Worm (Caenorhabditis elegans) whole organism, mixed stage, embryonic: ENCODE data around the gene ttc-4.
A peak's percentile ranks its signal among the peaks of the same experiment; 100 is the strongest.

Source experiments
- M03D4.4 ChIP-seq: sonication (generic microtip); optimal IDR thresholded peaks from 2 replicates; lab custom pipeline; 2017; ENCODE audit warnings: mild to moderate bottlenecking, missing genetic modification characterization, missing compliant biosample characterization
- bed-3 ChIP-seq: fragments of 200-800 bp; sonication (Bioruptor generic); optimal IDR thresholded peaks from 3 replicates; lab custom pipeline; 2018; ENCODE audit warnings: mild to moderate bottlenecking, missing genetic modification characterization, moderate library complexity, missing compliant biosample characterization
- blmp-1 ChIP-seq: fragments of 150-350 bp; optimal IDR thresholded peaks from 2 replicates; lab custom pipeline; 2014; ENCODE audit warnings: missing biosample characterization, missing genetic modification characterization
- ceh-39 ChIP-seq: fragments of 150-350 bp; optimal IDR thresholded peaks from 2 replicates; lab custom pipeline; 2014; ENCODE audit warnings: missing biosample characterization, missing genetic modification characterization
- ceh-43 ChIP-seq: fragments of 200-800 bp; sonication (Bioruptor generic); optimal IDR thresholded peaks from 2 replicates; lab custom pipeline; 2018; ENCODE audit warnings: mild to moderate bottlenecking, missing genetic modification characterization, moderate library complexity, missing compliant biosample characterization
- ceh-83 ChIP-seq: fragments of 200-800 bp; sonication (Bioruptor generic); optimal IDR thresholded peaks from 2 replicates; lab custom pipeline; 2018; ENCODE audit warnings: mild to moderate bottlenecking, missing genetic modification characterization, missing compliant biosample characterization
- ces-1 ChIP-seq: fragments of 150-350 bp; optimal IDR thresholded peaks from 2 replicates; lab custom pipeline; 2014; ENCODE audit warnings: missing biosample characterization, missing genetic modification reagents, missing genetic modification characterization
- drap-1 ChIP-seq: fragments of 200-800 bp; sonication (Bioruptor generic); optimal IDR thresholded peaks from 3 replicates; lab custom pipeline; 2018; ENCODE audit warnings: mild to moderate bottlenecking, missing genetic modification characterization, missing compliant biosample characterization
- elt-3 ChIP-seq: fragments of 150-350 bp; optimal IDR thresholded peaks from 2 replicates; lab custom pipeline; 2014; ENCODE audit warnings: missing biosample characterization, missing genetic modification characterization
- flh-1 ChIP-seq: fragments of 200-800 bp; sonication (Bioruptor generic); optimal IDR thresholded peaks from 2 replicates; lab custom pipeline; 2018; ENCODE audit warnings: mild to moderate bottlenecking, missing genetic modification characterization, moderate library complexity, missing compliant biosample characterization
- ham-2 ChIP-seq: fragments of 200-800 bp; sonication (Bioruptor generic); optimal IDR thresholded peaks from 2 replicates; lab custom pipeline; 2018; ENCODE audit warnings: mild to moderate bottlenecking, missing genetic modification characterization, missing compliant biosample characterization
- hlh-1 ChIP-seq: fragments of 150-350 bp; optimal IDR thresholded peaks from 2 replicates; lab custom pipeline; 2014; ENCODE audit warnings: missing biosample characterization, missing genetic modification reagents, missing genetic modification characterization
- lsy-2 ChIP-seq: fragments of 150-350 bp; optimal IDR thresholded peaks from 2 replicates; lab custom pipeline; 2014; ENCODE audit warnings: missing biosample characterization, missing genetic modification characterization
- mep-1 ChIP-seq: fragments of 150-350 bp; optimal IDR thresholded peaks from 2 replicates; lab custom pipeline; 2017; ENCODE audit warnings: missing biosample characterization, missing genetic modification reagents, missing genetic modification characterization, inconsistent platforms
- mls-2 ChIP-seq: sonication (generic microtip); optimal IDR thresholded peaks from 2 replicates; lab custom pipeline; 2016; ENCODE audit warnings: mild to moderate bottlenecking, missing genetic modification characterization, moderate library complexity, missing compliant biosample characterization
- nhr-12 ChIP-seq: fragments of 150-350 bp; optimal IDR thresholded peaks from 2 replicates; lab custom pipeline; 2014; ENCODE audit warnings: missing biosample characterization, missing genetic modification characterization
- nhr-2 ChIP-seq: fragments of 150-350 bp; optimal IDR thresholded peaks from 2 replicates; lab custom pipeline; 2014; ENCODE audit warnings: missing biosample characterization, missing genetic modification characterization
- nhr-237 ChIP-seq: fragments of 150-350 bp; optimal IDR thresholded peaks from 2 replicates; lab custom pipeline; 2014; ENCODE audit warnings: missing biosample characterization, missing genetic modification characterization
- nhr-28 ChIP-seq: fragments of 150-350 bp; optimal IDR thresholded peaks from 2 replicates; lab custom pipeline; 2014; ENCODE audit warnings: missing biosample characterization, missing genetic modification characterization
- nhr-76 ChIP-seq: sonication (generic microtip); optimal IDR thresholded peaks from 2 replicates; lab custom pipeline; 2017; ENCODE audit warnings: missing biosample characterization, missing genetic modification characterization
- pha-4 ChIP-seq: fragments of 150-350 bp; optimal IDR thresholded peaks from 2 replicates; lab custom pipeline; 2018; ENCODE audit warnings: missing biosample characterization, missing genetic modification reagents, missing genetic modification characterization
- snpc-4 ChIP-seq: fragments of 150-350 bp; optimal IDR thresholded peaks from 2 replicates; lab custom pipeline; 2014; ENCODE audit warnings: missing biosample characterization, missing genetic modification characterization
- sptf-1 ChIP-seq: sonication (generic microtip); optimal IDR thresholded peaks from 2 replicates; lab custom pipeline; 2017; ENCODE audit warnings: mild to moderate bottlenecking, missing genetic modification characterization, moderate library complexity, missing compliant biosample characterization
- tbx-8 ChIP-seq: fragments of 200-800 bp; sonication (Bioruptor generic); optimal IDR thresholded peaks from 2 replicates; lab custom pipeline; 2018; ENCODE audit warnings: mild to moderate bottlenecking, missing genetic modification characterization, moderate library complexity, missing compliant biosample characterization
- unc-120 ChIP-seq: sonication (generic microtip); optimal IDR thresholded peaks from 2 replicates; lab custom pipeline; 2017; ENCODE audit warnings: missing genetic modification characterization, missing compliant biosample characterization; ENCODE audit not compliant: poor library complexity, severe bottlenecking
- unc-39 ChIP-seq: fragments of 150-350 bp; optimal IDR thresholded peaks from 2 replicates; lab custom pipeline; 2014; ENCODE audit warnings: missing biosample characterization, missing genetic modification characterization
- unc-62 ChIP-seq: fragments of 150-350 bp; optimal IDR thresholded peaks from 2 replicates; lab custom pipeline; 2014; ENCODE audit warnings: missing biosample characterization, missing genetic modification reagents, missing genetic modification characterization
- zip-8 ChIP-seq: fragments of 150-350 bp; optimal IDR thresholded peaks from 2 replicates; lab custom pipeline; 2014; ENCODE audit warnings: missing biosample characterization, missing genetic modification characterization

The ttc-4 gene

DNA sequence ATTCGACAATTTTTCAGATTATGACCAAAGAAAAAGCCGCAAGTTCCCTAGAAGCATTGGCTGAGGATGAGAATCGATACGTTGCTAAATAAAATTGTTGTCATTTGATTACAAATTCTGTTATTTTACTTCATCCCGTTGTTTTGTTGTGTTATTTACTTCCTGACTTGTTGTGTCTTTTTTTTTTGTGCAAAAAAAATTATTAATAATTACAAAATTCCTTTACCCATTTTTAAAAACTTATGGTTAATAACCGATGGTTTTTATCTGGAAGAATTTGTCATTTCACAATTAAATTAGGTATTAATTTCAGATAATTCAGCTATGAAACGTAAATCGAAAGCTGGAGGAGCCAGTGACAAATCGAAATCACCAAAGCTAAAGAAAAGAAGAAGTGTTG is 1.7 kb downstream of the ttc-4 start, which contains the start of gene C17G10.1:
C17G10.1 (plus strand) TSS at position 301 of the 400 bp plus-strand sequence.
- TF ChIP-seq M03D4.4 (tag; lab: Kevin White, UChicago) (no peak), drap-1 (no peak), nhr-76 (no peak), ceh-43 (GFP tag; lab: Kevin White, UChicago) (no peak), zip-8 (no peak), snpc-4 (tag; lab: Kevin White, UChicago) (no peak), nhr-237 (tag; lab: Kevin White, UChicago) (no peak), mls-2 (no peak), nhr-2 (tag; lab: Kevin White, UChicago) (no peak), lsy-2 (tag; lab: Kevin White, UChicago) (no peak), unc-62 (GFP tag; lab: Kevin White, UChicago) (no peak), hlh-1 (tag; lab: Kevin White, UChicago) (no peak), flh-1 (GFP tag; lab: Kevin White, UChicago) (no peak), unc-120 (tag; lab: Kevin White, UChicago) (no peak), blmp-1 (tag; lab: Kevin White, UChicago) (no peak), sptf-1 (tag; lab: Kevin White, UChicago) (no peak)
- TF ChIP-seq, all 35 proteins: peak for 0

- TF ChIP-seq ceh-39 (no peak), pha-4 (peak; percentile 12), nhr-76 (no peak), mep-1 (tag; lab: Kevin White, UChicago) (no peak), unc-39 (tag; lab: Kevin White, UChicago) (no peak)
Observed at ce11 chrII:5599326-5600044, 5.0 kb downstream of the ttc-4 start, which contains the start of gene C17G10.10. Gene C17G10.10, minus strand, starts transcription at chrII:5599376.

DNA sequence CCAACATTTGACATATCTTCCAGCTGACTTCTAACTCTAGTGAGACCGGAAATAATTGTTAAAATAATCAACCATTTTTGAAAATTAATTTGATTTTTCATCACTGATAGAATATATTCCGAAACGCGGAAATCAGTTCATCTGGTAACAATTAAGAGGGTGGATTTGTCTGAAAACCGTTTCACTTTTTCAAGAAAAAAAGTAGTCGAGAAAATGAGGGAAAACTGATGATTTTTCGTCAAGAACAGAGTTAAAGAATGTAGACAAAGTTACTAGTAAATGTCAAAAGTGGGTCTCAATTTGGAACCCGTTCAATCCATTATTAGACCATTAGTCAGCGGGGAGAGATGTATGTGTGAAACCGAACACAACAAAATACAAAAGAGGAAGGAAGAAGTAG is 8.7 kb downstream of the ttc-4 start, which contains the start of gene C17G10.6:
C17G10.6 (minus strand) TSS at position 101 of the 400 bp plus-strand sequence.
- TF ChIP-seq hlh-1 (tag; lab: Kevin White, UChicago) (no peak), ceh-83 (GFP tag; lab: Kevin White, UChicago) (no peak), unc-62 (GFP tag; lab: Kevin White, UChicago) (no peak), bed-3 (GFP tag; lab: Kevin White, UChicago) (no peak), elt-3 (tag; lab: Kevin White, UChicago) (no peak)
- TF ChIP-seq, all 35 proteins: peak for 0

- TF ChIP-seq sptf-1 (tag; lab: Kevin White, UChicago), result no peak
- TF ChIP-seq nhr-2 (tag; lab: Kevin White, UChicago), result no peak
- no peak for TF ChIP-seq ces-1 (GFP tag; lab: Kevin White, UChicago)
- no peak for TF ChIP-seq nhr-28 (tag; lab: Kevin White, UChicago)
- no peak for TF ChIP-seq blmp-1 (tag; lab: Kevin White, UChicago)
- no peak for TF ChIP-seq tbx-8 (GFP tag; lab: Kevin White, UChicago)
- TF ChIP-seq ceh-43 (GFP tag; lab: Kevin White, UChicago), result no peak
- no peak for TF ChIP-seq nhr-12 (tag; lab: Kevin White, UChicago)
- TF ChIP-seq lsy-2 (tag; lab: Kevin White, UChicago), result no peak
- no peak for TF ChIP-seq nhr-237 (tag; lab: Kevin White, UChicago)
Observed at ce11 chrII:5604441-5604840, 9.9 kb downstream of the ttc-4 start.

DNA sequence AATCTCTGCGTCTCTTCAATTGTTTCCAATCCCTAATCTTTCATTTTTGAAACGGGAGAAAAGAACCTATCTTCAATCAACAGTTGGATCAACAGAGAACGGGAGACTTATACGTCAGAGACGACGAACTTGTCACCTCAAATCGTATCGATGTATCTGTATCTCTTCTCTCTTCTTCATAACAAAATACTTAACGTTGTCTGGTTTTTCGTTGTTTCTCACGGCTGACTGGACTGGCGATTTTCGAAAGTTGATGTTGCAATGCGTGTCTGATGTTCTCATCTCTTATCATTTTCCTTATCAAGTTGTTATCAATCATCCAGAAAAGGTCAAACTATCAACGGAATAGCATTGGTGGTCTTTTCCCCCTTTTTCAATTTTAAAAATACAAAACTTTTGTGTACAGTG is 11.0 kb downstream of the ttc-4 start:
- peak; percentile 57 for TF ChIP-seq unc-62 (GFP tag; lab: Kevin White, UChicago)
- TF ChIP-seq M03D4.4 (tag; lab: Kevin White, UChicago), result no peak
- TF ChIP-seq elt-3 (tag; lab: Kevin White, UChicago), result peak; percentile 84

DNA sequence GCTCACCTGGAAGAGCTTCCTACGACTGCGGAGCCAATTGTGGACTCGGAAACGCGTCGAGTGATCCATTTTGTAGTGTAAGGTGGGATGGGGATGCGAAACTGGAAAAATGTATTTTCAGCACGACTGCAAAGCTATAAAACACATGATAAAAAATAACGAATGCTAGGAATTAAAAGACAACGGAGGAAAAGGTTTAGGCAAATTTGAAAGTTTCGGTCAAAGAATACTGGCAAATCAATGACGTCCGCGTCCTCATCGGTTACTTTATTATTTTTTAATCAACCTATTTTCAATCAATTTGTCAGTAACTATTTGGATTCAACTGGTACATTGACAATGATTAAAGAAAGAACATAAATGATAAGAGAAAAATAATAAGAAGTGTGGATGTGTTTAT is 13.2 kb downstream of the ttc-4 start, which contains the start of gene C17G10.7:
C17G10.7 (minus strand) TSS at position 101 of the 400 bp plus-strand sequence.
- TF ChIP-seq ceh-83 (GFP tag; lab: Kevin White, UChicago) (no peak), ceh-39 (no peak), drap-1 (no peak), nhr-12 (tag; lab: Kevin White, UChicago) (no peak), ham-2 (GFP tag; lab: Kevin White, UChicago) (no peak), unc-39 (tag; lab: Kevin White, UChicago) (no peak)
